Fruit fly (Drosophila melanogaster) S2 (cell line): ENCODE measurements around the gene CG14322.

Experiments used
- CG8478 ChIP-seq: fragments of >200 bp; optimal IDR thresholded peaks from 2 replicates; lab custom pipeline; 2018
- CTCF ChIP-seq, 2 experiments: fragments of >200 bp; optimal IDR thresholded peaks; 2 replicates each; lab custom pipeline; 2018

The CG14322 gene

dm6 chr3R:17616541-17616940, 30.9 kb upstream of the CG14322 start:
- TF ChIP-seq CG8478 (no peak), CTCF (optimal IDR thresholded peaks at IDR 0.05; lab: Kevin White, UChicago) (peak; percentile 69 to 89)

- TF ChIP-seq CTCF (optimal IDR thresholded peaks at IDR 0.05; lab: Kevin White, UChicago): peak; percentile 95
- TF ChIP-seq CG8478: no peak
Observed at dm6 chr3R:17617121-17617975, 30.1 kb upstream of the CG14322 start.

- TF ChIP-seq CTCF (optimal IDR thresholded peaks at IDR 0.05; lab: Kevin White, UChicago) (no peak), CG8478 (no peak)
Observed at dm6 chr3R:17617976-17618308, 29.5 kb upstream of the CG14322 start.

- no peak for TF ChIP-seq CG8478
- TF ChIP-seq CTCF (optimal IDR thresholded peaks at IDR 0.05; lab: Kevin White, UChicago): no peak
Observed at dm6 chr3R:17618699-17619150, 28.8 kb upstream of the CG14322 start, which contains the start of the genes CG14324 and CG14326. TSS of gene CG14324 (minus strand) at chr3R:17618799. TSS of gene CG14326 (plus strand) at chr3R:17619100.

dm6 chr3R:17619726-17620282, 27.7 kb upstream of the CG14322 start:
- TF ChIP-seq CTCF (optimal IDR thresholded peaks at IDR 0.05; lab: Kevin White, UChicago): no peak
- TF ChIP-seq CG8478: no peak

- TF ChIP-seq CTCF (optimal IDR thresholded peaks at IDR 0.05; lab: Kevin White, UChicago): no peak
- TF ChIP-seq CG8478: no peak
Observed at dm6 chr3R:17622062-17622766, 25.3 kb upstream of the CG14322 start, which contains the start of gene CG14323. TSS of gene CG14323 (minus strand) at chr3R:17622112.

- TF ChIP-seq CG8478 (no peak), CTCF (optimal IDR thresholded peaks at IDR 0.05; lab: Kevin White, UChicago) (no peak)
Observed at dm6 chr3R:17624549-17624948, 22.9 kb upstream of the CG14322 start.

- TF ChIP-seq CTCF (optimal IDR thresholded peaks at IDR 0.05; lab: Kevin White, UChicago) (no peak), CG8478 (no peak)
Observed at dm6 chr3R:17624968-17625367, 22.5 kb upstream of the CG14322 start, which contains the start of gene AttD. TSS of gene AttD (plus strand) at chr3R:17625268.

dm6 chr3R:17626827-17627226, 20.7 kb upstream of the CG14322 start, which contains the start of gene CG14325:
TSS of gene CG14325 (plus strand) at chr3R:17627127.
- TF ChIP-seq CG8478: no peak
- no peak for TF ChIP-seq CTCF (optimal IDR thresholded peaks at IDR 0.05; lab: Kevin White, UChicago)

dm6 chr3R:17630417-17630816, 17.1 kb upstream of the CG14322 start, which contains the start of gene CG43175:
TSS of gene CG43175 (plus strand) at chr3R:17630717.
- TF ChIP-seq CTCF (optimal IDR thresholded peaks at IDR 0.05; lab: Kevin White, UChicago) (no peak), CG8478 (no peak)

- no peak for TF ChIP-seq CTCF (optimal IDR thresholded peaks at IDR 0.05; lab: Kevin White, UChicago)
- TF ChIP-seq CG8478: no peak
Observed at dm6 chr3R:17631176-17631865, 16.2 kb upstream of the CG14322 start.

dm6 chr3R:17644019-17644418, 3.5 kb upstream of the CG14322 start:
- TF ChIP-seq CTCF (optimal IDR thresholded peaks at IDR 0.05; lab: Kevin White, UChicago) (no peak), CG8478 (no peak)

dm6 chr3R:17645239-17645638, 2.2 kb upstream of the CG14322 start:
- TF ChIP-seq CG8478 (no peak), CTCF (optimal IDR thresholded peaks at IDR 0.05; lab: Kevin White, UChicago) (no peak)

- no peak for TF ChIP-seq CTCF (optimal IDR thresholded peaks at IDR 0.05; lab: Kevin White, UChicago)
- TF ChIP-seq CG8478: no peak
Observed at dm6 chr3R:17646102-17647050, 1.1 kb upstream of the CG14322 start.
